Fruit fly (Drosophila melanogaster): ENCODE results near the gene C1GalTA.

dm6 chr2L:8906279-8906678, 44.7 kb downstream of the C1GalTA start:
- TF ChIP-seq Myc (optimal IDR thresholded peaks at IDR 0.05) (no peak), ttk (optimal IDR thresholded peaks at IDR 0.05) (no peak), h (optimal IDR thresholded peaks at IDR 0.05) (no peak), psq (optimal IDR thresholded peaks at IDR 0.05) (no peak), Sin3A (optimal IDR thresholded peaks at IDR 0.05) (no peak), insv (optimal IDR thresholded peaks at IDR 0.05) (no peak)
